Worm (Caenorhabditis elegans) whole organism, L3 larva: ENCODE data around the gene srv-24.

Source experiments
- egl-27 ChIP-seq: sonication (generic microtip); optimal IDR thresholded peaks from 4 replicates; lab custom pipeline; 2017; ENCODE audit warnings: missing biosample characterization, missing genetic modification reagents, missing genetic modification characterization
- elt-3 ChIP-seq, 3 experiments: fragments of 150-350 bp in 1 of 3; sonication (generic microtip) in 2 of 3; optimal IDR thresholded peaks; 2 replicates in 2 of 3; 4 replicates in 1 of 3; lab custom pipeline; 2014 to 2017; ENCODE audit warnings: missing biosample characterization in 3 of 3, missing genetic modification characterization in 3 of 3
- eor-1 ChIP-seq, 2 experiments: fragments of 150-350 bp; optimal IDR thresholded peaks; 2 replicates each; lab custom pipeline; 2014 to 2018; ENCODE audit warnings: missing biosample characterization in 2 of 2, missing genetic modification characterization in 2 of 2
- fkh-10 ChIP-seq: sonication (generic microtip); optimal IDR thresholded peaks from 2 replicates; lab custom pipeline; 2017; ENCODE audit warnings: missing biosample characterization, missing genetic modification reagents, missing genetic modification characterization
- jun-1 ChIP-seq: fragments of 150-350 bp; optimal IDR thresholded peaks from 2 replicates; lab custom pipeline; 2014; ENCODE audit warnings: missing biosample characterization, missing genetic modification reagents, missing genetic modification characterization
- mdl-1 ChIP-seq: fragments of 150-350 bp; optimal IDR thresholded peaks from 2 replicates; lab custom pipeline; 2014; ENCODE audit warnings: missing biosample characterization, missing genetic modification characterization
- pha-4 ChIP-seq: fragments of 150-350 bp; optimal IDR thresholded peaks from 2 replicates; lab custom pipeline; 2014; ENCODE audit warnings: missing biosample characterization, missing genetic modification reagents, missing genetic modification characterization
- pqm-1 ChIP-seq: fragments of 150-350 bp; optimal IDR thresholded peaks from 2 replicates; lab custom pipeline; 2017; ENCODE audit warnings: missing biosample characterization, missing genetic modification characterization, inconsistent platforms

- no peak for TF ChIP-seq pha-4 (tag; lab: Kevin White, UChicago)
- TF ChIP-seq jun-1 (tag; lab: Kevin White, UChicago) = no peak
- TF ChIP-seq egl-27 = no peak
- no peak for TF ChIP-seq fkh-10 (GFP tag; lab: Kevin White, UChicago)
- no peak for TF ChIP-seq elt-3 (tag; optimal IDR thresholded peaks at IDR 0.05; lab: Kevin White, UChicago)
- TF ChIP-seq eor-1 (tag; optimal IDR thresholded peaks at IDR 0.05; lab: Kevin White, UChicago) = no peak
- no peak for TF ChIP-seq mdl-1 (tag; lab: Kevin White, UChicago)
- TF ChIP-seq pqm-1 (tag; lab: Kevin White, UChicago) = no peak
Observed at ce11 chrIV:6269346-6269745, 21.3 kb downstream of the srv-24 start, which contains the start of gene srv-30.
